Worm (Caenorhabditis elegans): ENCODE results near the gene pgap-2.

pgap-2 gene

DNA sequence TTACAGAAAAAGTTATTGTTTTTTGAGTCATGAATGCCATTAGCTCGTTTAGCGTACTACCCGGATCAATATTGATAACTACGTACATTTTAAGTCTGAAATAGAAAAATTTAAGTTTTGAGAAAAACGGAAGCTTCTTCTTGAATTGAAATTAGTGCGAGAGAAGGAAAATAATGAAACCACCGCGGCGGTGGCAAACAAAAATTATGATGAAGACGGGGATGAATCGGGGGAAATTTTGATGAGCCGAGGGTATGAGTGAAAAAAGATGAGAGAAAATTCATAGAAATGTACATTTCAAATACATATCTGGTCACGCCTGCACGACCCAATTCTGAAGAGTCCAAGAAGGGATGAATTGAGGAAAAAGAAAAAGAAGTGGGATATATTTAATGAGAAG is 40.0 kb upstream of the pgap-2 start, which contains the start of gene T23F11.4:
Gene T23F11.4 (minus strand): TSS at position 101 of the 400 bp plus-strand sequence.
- TF ChIP-seq egl-27 (tag; optimal IDR thresholded peaks at IDR 0.05), result no peak
- TF ChIP-seq pqm-1 (tag; optimal IDR thresholded peaks at IDR 0.05), result no peak
- no peak for TF ChIP-seq jun-1 (tag; optimal IDR thresholded peaks at IDR 0.05)
- TF ChIP-seq nfya-1 (tag; optimal IDR thresholded peaks at IDR 0.05; ENCODE audit: insufficient read depth), result no peak
- TF ChIP-seq nhr-237 (tag; optimal IDR thresholded peaks at IDR 0.05), result no peak
- no peak for TF ChIP-seq nhr-77 (tag; optimal IDR thresholded peaks at IDR 0.05)
- no peak for TF ChIP-seq R02D3.7 (tag; optimal IDR thresholded peaks at IDR 0.05)
- no peak for TF ChIP-seq hmg-11 (tag; optimal IDR thresholded peaks at IDR 0.05)
- TF ChIP-seq nhr-23 (tag; optimal IDR thresholded peaks at IDR 0.05), result no peak

DNA sequence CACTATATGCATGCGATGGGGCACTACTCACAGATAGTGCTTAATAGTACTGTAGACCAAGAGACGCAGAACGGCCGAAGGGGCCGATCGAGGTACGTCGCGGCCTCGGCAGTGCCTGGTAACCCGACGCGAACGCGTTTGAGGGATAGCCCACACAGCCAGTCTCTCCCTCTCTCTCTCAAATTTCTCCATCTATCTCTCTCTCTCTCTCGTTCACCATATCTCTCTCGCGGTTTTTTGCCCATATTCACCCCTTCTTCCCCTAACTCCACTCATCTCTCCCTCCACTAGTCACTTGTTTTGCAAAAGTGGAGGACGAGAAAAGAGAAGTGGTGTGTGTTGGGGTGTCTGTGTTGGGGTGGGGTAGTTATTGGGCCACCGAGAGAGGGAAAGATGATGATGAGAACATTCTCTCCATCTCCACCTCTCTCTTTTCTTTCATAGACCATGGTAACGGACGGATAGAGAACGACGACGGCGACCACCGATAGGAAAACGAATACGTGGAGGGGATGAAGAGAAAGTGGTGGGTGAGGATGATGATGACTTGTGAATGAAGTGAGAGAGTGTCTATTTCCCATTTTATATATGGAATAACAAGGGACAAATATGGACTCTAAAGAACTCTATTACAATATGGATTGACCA is 38.4 kb upstream of the pgap-2 start:
- TF ChIP-seq lin-15B (tag; optimal IDR thresholded peaks at IDR 0.05) (peak; percentile 48), fos-1 (tag; optimal IDR thresholded peaks at IDR 0.05) (no peak), nfya-1 (tag; optimal IDR thresholded peaks at IDR 0.05; ENCODE audit: insufficient read depth) (peak; percentile 62), nhr-67 (tag; optimal IDR thresholded peaks at IDR 0.05) (no peak), nhr-237 (tag; optimal IDR thresholded peaks at IDR 0.05) (no peak), ceh-82 (tag; optimal IDR thresholded peaks at IDR 0.05) (no peak), ceh-16 (tag; optimal IDR thresholded peaks at IDR 0.05) (no peak), mdl-1 (tag; optimal IDR thresholded peaks at IDR 0.05) (no peak), fkh-10 (GFP tag; optimal IDR thresholded peaks at IDR 0.05) (no peak), unc-62 (GFP tag; optimal IDR thresholded peaks at IDR 0.05) (no peak), daf-12 (tag; optimal IDR thresholded peaks at IDR 0.05) (no peak), mml-1 (tag; optimal IDR thresholded peaks at IDR 0.05) (no peak), lsy-12 (tag; optimal IDR thresholded peaks at IDR 0.05) (peak; percentile 35), elt-1 (tag; optimal IDR thresholded peaks at IDR 0.05) (no peak), nhr-77 (tag; optimal IDR thresholded peaks at IDR 0.05) (no peak), lin-39 (tag; optimal IDR thresholded peaks at IDR 0.05) (peak; percentile 65), sea-2 (GFP tag; optimal IDR thresholded peaks at IDR 0.05) (peak; percentile 39), egl-5 (tag; optimal IDR thresholded peaks at IDR 0.05) (peak; percentile 34), pha-4 (tag; optimal IDR thresholded peaks at IDR 0.05) (peak; percentile 4), nhr-23 (tag; optimal IDR thresholded peaks at IDR 0.05) (peak; percentile 38), ama-1 (optimal IDR thresholded peaks at IDR 0.05) (no peak), elt-2 (tag; optimal IDR thresholded peaks at IDR 0.05) (no peak), jun-1 (tag; optimal IDR thresholded peaks at IDR 0.05) (peak; percentile 22), hmg-11 (tag; optimal IDR thresholded peaks at IDR 0.05) (peak; percentile 86), ceh-28 (tag; optimal IDR thresholded peaks at IDR 0.05) (no peak), nhr-76 (tag; optimal IDR thresholded peaks at IDR 0.05) (no peak), nhr-43 (tag; optimal IDR thresholded peaks at IDR 0.05; ENCODE audit: poor library complexity, severe bottlenecking) (peak; percentile 1), zag-1 (tag; optimal IDR thresholded peaks at IDR 0.05) (no peak), snpc-4 (tag; optimal IDR thresholded peaks at IDR 0.05) (no peak), tbx-2 (tag; optimal IDR thresholded peaks at IDR 0.05) (peak; percentile 48), nhr-25 (tag; optimal IDR thresholded peaks at IDR 0.05) (peak; percentile 78), R02D3.7 (tag; optimal IDR thresholded peaks at IDR 0.05) (no peak), eor-1 (tag; optimal IDR thresholded peaks at IDR 0.05) (no peak), nhr-28 (tag; optimal IDR thresholded peaks at IDR 0.05) (no peak), nhr-11 (tag; optimal IDR thresholded peaks at IDR 0.05) (no peak), ztf-11 (tag; optimal IDR thresholded peaks at IDR 0.05) (no peak), egl-27 (tag; optimal IDR thresholded peaks at IDR 0.05) (no peak), unc-39 (tag; optimal IDR thresholded peaks at IDR 0.05) (no peak)

DNA sequence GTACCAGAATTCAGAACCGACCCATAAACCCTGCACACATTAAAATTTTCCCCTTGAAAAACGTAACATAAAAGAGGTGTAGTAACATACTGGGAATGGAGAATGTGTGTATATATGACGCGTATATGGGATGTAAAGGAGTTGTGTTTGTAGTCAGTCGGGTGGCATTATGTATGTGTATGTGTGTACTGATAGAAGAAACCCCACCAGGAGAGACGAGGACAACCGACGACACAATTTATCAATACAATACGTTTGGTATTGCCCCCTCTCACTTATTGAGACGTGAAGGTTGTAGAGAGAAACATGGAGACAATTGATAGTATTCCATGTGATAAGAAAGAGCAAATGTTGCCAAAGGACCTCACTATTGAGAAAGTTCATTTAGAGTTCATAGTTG is 37.2 kb upstream of the pgap-2 start:
- no peak for TF ChIP-seq eor-1 (tag; optimal IDR thresholded peaks at IDR 0.05)
- TF ChIP-seq ztf-11 (tag; optimal IDR thresholded peaks at IDR 0.05), result no peak
- TF ChIP-seq nhr-76 (tag; optimal IDR thresholded peaks at IDR 0.05), result no peak
- TF ChIP-seq mdl-1 (tag; optimal IDR thresholded peaks at IDR 0.05), result no peak
- no peak for TF ChIP-seq hmg-11 (tag; optimal IDR thresholded peaks at IDR 0.05)
- TF ChIP-seq nfya-1 (tag; optimal IDR thresholded peaks at IDR 0.05; ENCODE audit: insufficient read depth), result no peak
- TF ChIP-seq fos-1 (tag; optimal IDR thresholded peaks at IDR 0.05), result no peak
- TF ChIP-seq ceh-9 (tag; optimal IDR thresholded peaks at IDR 0.05), result no peak
- no peak for TF ChIP-seq nhr-25 (tag; optimal IDR thresholded peaks at IDR 0.05)
- TF ChIP-seq jun-1 (tag; optimal IDR thresholded peaks at IDR 0.05), result no peak
- TF ChIP-seq nhr-237 (tag; optimal IDR thresholded peaks at IDR 0.05), result no peak
- TF ChIP-seq ama-1 (optimal IDR thresholded peaks at IDR 0.05), result no peak
- peak; percentile 62 for TF ChIP-seq elt-2 (tag; optimal IDR thresholded peaks at IDR 0.05)
- peak; percentile 66 for TF ChIP-seq pha-4 (tag; optimal IDR thresholded peaks at IDR 0.05)
- peak; percentile 66 for TF ChIP-seq pqm-1 (tag; optimal IDR thresholded peaks at IDR 0.05)
- TF ChIP-seq nhr-12 (tag; optimal IDR thresholded peaks at IDR 0.05), result no peak
